Fruit fly (Drosophila melanogaster) whole organism, embryonic: Measurements from ENCODE around the gene CG6178.

Source experiments
- Adf1 ChIP-seq: fragments of 200-800 bp; sonication (Bioruptor generic); IDR thresholded peaks from 2 replicates; pipeline ENCODE4 v1.3.6; 2022; ENCODE audit warnings: missing biosample characterization, missing genetic modification characterization
- CG10979 ChIP-seq: fragments of 200-800 bp; sonication (Bioruptor generic); optimal IDR thresholded peaks from 2 replicates; lab custom pipeline; 2018; ENCODE audit warnings: missing biosample characterization, mild to moderate bottlenecking, missing genetic modification characterization, moderate library complexity
- CG11504 ChIP-seq: fragments of 200-800 bp; sonication (Bioruptor generic); optimal IDR thresholded peaks from 3 replicates; lab custom pipeline; 2019; ENCODE audit warnings: missing biosample characterization, mild to moderate bottlenecking, missing genetic modification characterization, moderate library complexity
- CG11695 ChIP-seq: fragments of 200-800 bp; sonication (Bioruptor generic); IDR thresholded peaks from 3 replicates; pipeline ENCODE4 v1.3.6; 2022; ENCODE audit warnings: missing biosample characterization, missing genetic modification characterization
- CG12104 ChIP-seq: fragments of 200-800 bp; sonication (Bioruptor generic); optimal IDR thresholded peaks from 3 replicates; lab custom pipeline; 2016; ENCODE audit warnings: missing biosample characterization, missing genetic modification characterization
- CG12219 ChIP-seq: fragments of 200-800 bp; sonication (Bioruptor generic); optimal IDR thresholded peaks from 3 replicates; lab custom pipeline; 2018; ENCODE audit warnings: missing biosample characterization, mild to moderate bottlenecking, missing genetic modification characterization
- CG1233 ChIP-seq: fragments of 200-800 bp; sonication (Bioruptor generic); optimal IDR thresholded peaks from 4 replicates; lab custom pipeline; 2018; ENCODE audit warnings: missing biosample characterization, mild to moderate bottlenecking, missing genetic modification characterization
- CG15479 ChIP-seq: fragments of 200-800 bp; sonication (Bioruptor generic); optimal IDR thresholded peaks from 3 replicates; lab custom pipeline; 2019; ENCODE audit warnings: missing biosample characterization, mild to moderate bottlenecking, missing genetic modification characterization, moderate library complexity
- CG32772 ChIP-seq: fragments of 200-800 bp; sonication (Bioruptor generic); IDR thresholded peaks from 2 replicates; pipeline ENCODE4 v1.3.6; 2022; ENCODE audit warnings: missing biosample characterization, missing genetic modification characterization
- CG4328 ChIP-seq: fragments of 200-800 bp; sonication (Bioruptor generic); optimal IDR thresholded peaks from 3 replicates; lab custom pipeline; 2017; ENCODE audit warnings: missing biosample characterization, missing genetic modification reagents, missing genetic modification characterization
- CG6175 ChIP-seq: fragments of 200-800 bp; sonication (Bioruptor generic); IDR thresholded peaks from 3 replicates; pipeline ENCODE4 v1.3.6; 2022; ENCODE audit warnings: missing biosample characterization, missing genetic modification characterization
- CHES-1-like ChIP-seq: fragments of 200-800 bp; sonication (Bioruptor generic); optimal IDR thresholded peaks from 2 replicates; lab custom pipeline; 2016; ENCODE audit warnings: missing biosample characterization, missing genetic modification characterization
- CTCF ChIP-seq: fragments of 200-800 bp; sonication (Bioruptor generic); optimal IDR thresholded peaks from 2 replicates; lab custom pipeline; 2017; ENCODE audit warnings: missing biosample characterization, mild to moderate bottlenecking, missing genetic modification characterization, moderate library complexity
- CkIIα-i1 ChIP-seq: fragments of 200-800 bp; sonication (Bioruptor generic); IDR thresholded peaks from 2 replicates; pipeline ENCODE4 v1.3.6; 2022; ENCODE audit warnings: missing biosample characterization, missing genetic modification characterization
- Dip2 ChIP-seq: fragments of 200-800 bp; sonication (Bioruptor generic); IDR thresholded peaks from 2 replicates; pipeline ENCODE4 v1.3.6; 2022; ENCODE audit warnings: missing biosample characterization, missing genetic modification characterization
- Ets97D ChIP-seq: fragments of 200-800 bp; sonication (Bioruptor generic); optimal IDR thresholded peaks from 3 replicates; lab custom pipeline; 2016; ENCODE audit warnings: missing biosample characterization, missing genetic modification characterization
- GATAe ChIP-seq: fragments of 200-800 bp; sonication (Bioruptor generic); conservative IDR thresholded peaks from 2 replicates; pipeline ENCODE4 v1.3.6; 2022; ENCODE audit warnings: missing biosample characterization, missing genetic modification characterization
- HLHmδ ChIP-seq: fragments of 200-800 bp; sonication (Bioruptor generic); optimal IDR thresholded peaks from 2 replicates; lab custom pipeline; 2018; ENCODE audit warnings: missing biosample characterization, mild to moderate bottlenecking, missing genetic modification characterization, moderate library complexity
- Hr39 ChIP-seq: fragments of >200 bp; optimal IDR thresholded peaks from 2 replicates; lab custom pipeline; 2017
- Mrtf ChIP-seq: fragments of 200-800 bp; sonication (Bioruptor generic); IDR thresholded peaks from 3 replicates; pipeline ENCODE4 v1.3.6; 2022; ENCODE audit warnings: missing biosample characterization, missing genetic modification characterization
- NC2α ChIP-seq: fragments of 200-800 bp; sonication (Bioruptor generic); optimal IDR thresholded peaks from 2 replicates; lab custom pipeline; 2016; ENCODE audit warnings: missing biosample characterization, missing genetic modification characterization
- Neu2 ChIP-seq: fragments of 200-800 bp; sonication (Bioruptor generic); optimal IDR thresholded peaks from 3 replicates; lab custom pipeline; 2016; ENCODE audit warnings: missing biosample characterization, missing genetic modification characterization, borderline replicate concordance
- Nf-YC ChIP-seq: fragments of 200-800 bp; optimal IDR thresholded peaks from 3 replicates; lab custom pipeline; 2019; ENCODE audit warnings: missing biosample characterization, mild to moderate bottlenecking, missing genetic modification characterization, moderate library complexity
- Six4 ChIP-seq: fragments of 200-800 bp; sonication (Bioruptor generic); optimal IDR thresholded peaks from 2 replicates; lab custom pipeline; 2016; ENCODE audit warnings: missing biosample characterization, missing genetic modification characterization
- Tbp ChIP-seq: fragments of >200 bp; optimal IDR thresholded peaks from 2 replicates; lab custom pipeline; 2018; ENCODE audit warnings: missing biosample characterization, missing genetic modification characterization
- Trl ChIP-seq, 3 experiments: fragments of >200 bp in 2 of 3; fragments of 200-800 bp in 1 of 3; sonication (Bioruptor generic) in 1 of 3; optimal IDR thresholded peaks; 2 replicates in 1 of 3; 3 replicates in 2 of 3; lab custom pipeline; 2016 to 2017; ENCODE audit warnings: missing biosample characterization in 1 of 3, missing genetic modification characterization in 1 of 3
- YL-1 ChIP-seq: fragments of 200-800 bp; sonication (Bioruptor generic); optimal IDR thresholded peaks from 3 replicates; lab custom pipeline; 2017; ENCODE audit warnings: missing biosample characterization, mild to moderate bottlenecking, missing genetic modification characterization
- amos ChIP-seq: fragments of 200-800 bp; sonication (Bioruptor generic); IDR thresholded peaks from 2 replicates; pipeline ENCODE4 v1.3.6; 2022; ENCODE audit warnings: missing biosample characterization, missing genetic modification characterization; ENCODE audit not compliant: partially characterized antibody
- cad ChIP-seq: fragments of >200 bp; optimal IDR thresholded peaks from 2 replicates; lab custom pipeline; 2017; ENCODE audit warnings: missing biosample characterization, missing genetic modification characterization
- cato ChIP-seq: fragments of 200-800 bp; sonication (Bioruptor generic); optimal IDR thresholded peaks from 2 replicates; lab custom pipeline; 2016; ENCODE audit warnings: missing biosample characterization, missing genetic modification characterization, borderline replicate concordance
- corto ChIP-seq: fragments of 200-800 bp; sonication (Bioruptor generic); optimal IDR thresholded peaks from 2 replicates; lab custom pipeline; 2016; ENCODE audit warnings: missing biosample characterization, mild to moderate bottlenecking, missing genetic modification characterization, moderate library complexity
- croc ChIP-seq: fragments of 200-800 bp; sonication (Bioruptor generic); conservative IDR thresholded peaks from 3 replicates; pipeline ENCODE4 v1.3.6; 2022; ENCODE audit warnings: missing biosample characterization, missing genetic modification characterization
- emc ChIP-seq: fragments of 200-800 bp; sonication (Bioruptor generic); optimal IDR thresholded peaks from 2 replicates; lab custom pipeline; 2016; ENCODE audit warnings: missing biosample characterization, missing genetic modification characterization
- insv ChIP-seq, 2 experiments: fragments of 200-800 bp; sonication (Bioruptor generic); optimal IDR thresholded peaks; 3 replicates each; lab custom pipeline; 2016 to 2018; ENCODE audit warnings: missing biosample characterization in 2 of 2, missing genetic modification characterization in 2 of 2
- jigr1 ChIP-seq: fragments of 200-800 bp; sonication (Bioruptor generic); IDR thresholded peaks from 3 replicates; pipeline ENCODE4 v1.3.6; 2022; ENCODE audit warnings: missing biosample characterization, missing genetic modification characterization
- luna ChIP-seq: fragments of 200-800 bp; sonication (Bioruptor generic); optimal IDR thresholded peaks from 2 replicates; lab custom pipeline; 2016; ENCODE audit warnings: missing biosample characterization, missing genetic modification characterization
- pan ChIP-seq, 4 experiments: fragments of >200 bp in 3 of 4; fragments of 200-800 bp in 1 of 4; sonication (Bioruptor generic) in 1 of 4; optimal IDR thresholded peaks in 3 of 4; IDR thresholded peaks in 1 of 4; 2 replicates each; pipeline versions ENCODE4 v1.3.6 to Lab custom; 2017 to 2022; ENCODE audit warnings: missing biosample characterization in 2 of 4, missing genetic modification characterization in 2 of 4, mixed read lengths in 1 of 4
- pb ChIP-seq: fragments of 200-800 bp; sonication (Bioruptor generic); optimal IDR thresholded peaks from 3 replicates; lab custom pipeline; 2016; ENCODE audit warnings: missing biosample characterization, missing genetic modification characterization
- pfk ChIP-seq: fragments of 200-800 bp; sonication (Bioruptor generic); optimal IDR thresholded peaks from 2 replicates; lab custom pipeline; 2018; ENCODE audit warnings: missing biosample characterization, mild to moderate bottlenecking, missing genetic modification characterization, moderate library complexity
- pros ChIP-seq: fragments of 200-800 bp; sonication (Bioruptor generic); optimal IDR thresholded peaks from 3 replicates; lab custom pipeline; 2019; ENCODE audit warnings: missing biosample characterization, mild to moderate bottlenecking, missing genetic modification characterization, moderate library complexity
- row ChIP-seq: fragments of 200-800 bp; sonication (Bioruptor generic); IDR thresholded peaks from 3 replicates; pipeline ENCODE4 v1.3.6; 2022; ENCODE audit warnings: missing biosample characterization, missing genetic modification characterization
- slp2 ChIP-seq: fragments of 200-800 bp; sonication (Bioruptor generic); optimal IDR thresholded peaks from 2 replicates; lab custom pipeline; 2016; ENCODE audit warnings: missing biosample characterization, missing genetic modification characterization
- sqz ChIP-seq: fragments of 200-800 bp; sonication (Bioruptor generic); optimal IDR thresholded peaks from 3 replicates; lab custom pipeline; 2018; ENCODE audit warnings: missing biosample characterization, mild to moderate bottlenecking, missing genetic modification characterization
- tna ChIP-seq: fragments of 200-800 bp; sonication (Bioruptor generic); IDR thresholded peaks from 2 replicates; pipeline ENCODE4 v1.3.6; 2022; ENCODE audit warnings: missing biosample characterization, missing genetic modification characterization; ENCODE audit not compliant: partially characterized antibody
- trh ChIP-seq: fragments of 200-800 bp; sonication (Bioruptor generic); optimal IDR thresholded peaks from 2 replicates; lab custom pipeline; 2016; ENCODE audit warnings: missing biosample characterization, missing genetic modification characterization
- ttk ChIP-seq: fragments of 200-800 bp; sonication (Bioruptor generic); IDR thresholded peaks from 2 replicates; pipeline ENCODE4 v2.1.2; 2022; ENCODE audit warnings: missing biosample characterization, missing genetic modification characterization
- tx ChIP-seq: fragments of 200-800 bp; sonication (Bioruptor generic); optimal IDR thresholded peaks from 2 replicates; lab custom pipeline; 2016; ENCODE audit warnings: missing biosample characterization, missing genetic modification characterization
- usp ChIP-seq: fragments of >200 bp; optimal IDR thresholded peaks from 2 replicates; lab custom pipeline; 2017; ENCODE audit warnings: missing biosample characterization, missing genetic modification characterization
- vnd ChIP-seq: fragments of 200-800 bp; sonication (Bioruptor generic); IDR thresholded peaks from 3 replicates; pipeline ENCODE4 v1.3.6; 2022; ENCODE audit warnings: missing biosample characterization, missing genetic modification characterization; ENCODE audit not compliant: partially characterized antibody
- z ChIP-seq: fragments of 200-800 bp; sonication (Bioruptor generic); IDR thresholded peaks from 3 replicates; pipeline ENCODE4 v1.3.6; 2022; ENCODE audit warnings: missing biosample characterization, missing genetic modification characterization
- zfh1 ChIP-seq: fragments of 200-800 bp; sonication (Bioruptor generic); IDR thresholded peaks from 3 replicates; pipeline ENCODE4 v1.3.6; 2022; ENCODE audit warnings: missing biosample characterization, missing genetic modification characterization

The CG6178 gene

DNA sequence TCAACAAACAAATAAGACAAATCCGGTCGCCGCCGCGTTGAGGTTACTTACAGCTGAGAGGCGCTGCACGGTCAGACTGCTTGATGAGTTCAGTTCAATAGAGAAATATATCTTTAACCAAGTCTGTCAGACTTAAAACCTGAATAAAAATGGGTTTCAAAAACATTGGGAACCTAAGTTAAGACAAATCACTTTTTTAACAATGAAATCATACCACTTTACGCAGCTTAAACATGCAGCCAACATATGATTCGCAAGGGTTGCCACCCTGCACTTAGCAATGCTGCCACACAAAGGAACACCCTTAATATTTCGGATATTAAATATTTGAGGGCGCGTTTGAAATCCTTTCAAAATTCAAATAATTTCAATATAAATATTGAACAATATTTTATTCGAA, 36.5 kb downstream of the CG6178 start, which contains the start of gene CG5515 (continued):
- TF ChIP-seq Dip2 (GFP tag; lab: Robert Waterston, UW) (no peak), pros (GFP tag; lab: Kevin White, UChicago) (no peak), pb (GFP tag; lab: Kevin White, UChicago) (peak; percentile 50), Nf-YC (tag; lab: Kevin White, UChicago) (peak; percentile 58), CTCF (GFP tag; lab: Kevin White, UChicago) (no peak), CG12104 (GFP tag; lab: Kevin White, UChicago) (peak; percentile 56), CG11695 (peak; percentile 59; the same call in 2 of the 3 replicates), HLHmδ (no peak), croc (GFP tag; lab: Robert Waterston, UW) (peak; percentile 76; the same call in 2 of the 3 replicates), Trl (optimal IDR thresholded peaks at IDR 0.05; lab: Kevin White, UChicago) (no peak), Trl (GFP tag; optimal IDR thresholded peaks at IDR 0.05; lab: Kevin White, UChicago) (peak; percentile 72), emc (GFP tag; lab: Kevin White, UChicago) (peak; percentile 51), Tbp (GFP tag; lab: Kevin White, UChicago) (no peak), corto (GFP tag; lab: Kevin White, UChicago) (peak; percentile 47), Hr39 (no peak), vnd (GFP tag; lab: Robert Waterston, UW) (peak; percentile 83), Mrtf (peak; percentile 73), sqz (GFP tag; lab: Kevin White, UChicago) (no peak), CG12219 (GFP tag; lab: Kevin White, UChicago) (peak; percentile 3), YL-1 (GFP tag; lab: Kevin White, UChicago) (peak; percentile 6), insv (GFP tag; optimal IDR thresholded peaks at IDR 0.05; lab: Kevin White, UChicago) (no peak), CG6175 (GFP tag; lab: Robert Waterston, UW) (no peak), Six4 (GFP tag; lab: Kevin White, UChicago) (peak; percentile 43), CHES-1-like (peak; percentile 76), pfk (GFP tag; lab: Kevin White, UChicago) (no peak), GATAe (no peak; the same call in 1 of the 2 replicates), CG11504 (tag; lab: Kevin White, UChicago) (no peak), CkIIα-i1 (GFP tag; lab: Robert Waterston, UW) (no peak), NC2α (GFP tag; lab: Kevin White, UChicago) (peak; percentile 49), CG15479 (no peak), Ets97D (GFP tag; lab: Kevin White, UChicago) (peak; percentile 89), slp2 (GFP tag; lab: Kevin White, UChicago) (peak; percentile 40), row (GFP tag; lab: Robert Waterston, UW) (peak; percentile 93), usp (no peak), CG10979 (peak; percentile 84), CG4328 (GFP tag; lab: Kevin White, UChicago) (no peak), tna (GFP tag; lab: Robert Waterston, UW) (peak; percentile 81), CG32772 (GFP tag; lab: Robert Waterston, UW) (peak; percentile 74), amos (GFP tag; lab: Robert Waterston, UW) (peak; percentile 71), ttk (GFP tag; lab: Robert Waterston, UW) (peak; percentile 79), trh (GFP tag; lab: Kevin White, UChicago) (peak; percentile 61), cad (no peak), luna (GFP tag; lab: Kevin White, UChicago) (no peak), cato (GFP tag; lab: Kevin White, UChicago) (peak; percentile 61), pan (optimal IDR thresholded peaks at IDR 0.05; lab: Kevin White, UChicago) (no peak), pan (GFP tag; optimal IDR thresholded peaks at IDR 0.05 in 1 of 2, IDR thresholded peaks at IDR 0.05 in 1 of 2) (peak in 1 of 2 experiments; percentile 82), Neu2 (no peak), Adf1 (GFP tag; lab: Robert Waterston, UW) (peak; percentile 65), CG1233 (GFP tag; lab: Kevin White, UChicago) (peak; percentile 50), zfh1 (GFP tag; lab: Robert Waterston, UW) (peak; percentile 81; the same call in 2 of the 3 replicates), jigr1 (GFP tag; lab: Robert Waterston, UW) (peak; percentile 34; the same call in 1 of the 3 replicates), tx (GFP tag; lab: Kevin White, UChicago) (peak; percentile 79), z (GFP tag; lab: Robert Waterston, UW) (no peak)
